Worm (Caenorhabditis elegans) whole organism, L3 larva: ENCODE measurements around the gene act-2.
A peak's percentile ranks its signal among the peaks of the same experiment; 100 is the strongest.

Experiments
- R02D3.7 ChIP-seq: fragments of 150-350 bp; optimal IDR thresholded peaks from 2 replicates; lab custom pipeline; 2014; ENCODE audit warnings: missing biosample characterization, missing genetic modification characterization
- ZK546.5 ChIP-seq: sonication (generic microtip); optimal IDR thresholded peaks from 2 replicates; lab custom pipeline; 2017; ENCODE audit warnings: missing biosample characterization, missing genetic modification characterization
- aly-2 ChIP-seq: fragments of 150-350 bp; optimal IDR thresholded peaks from 2 replicates; lab custom pipeline; 2014; ENCODE audit warnings: missing biosample characterization, missing genetic modification characterization
- ama-1 ChIP-seq: fragments of 150-350 bp; optimal IDR thresholded peaks from 2 replicates; lab custom pipeline; 2018
- ceh-16 ChIP-seq: sonication (generic microtip); optimal IDR thresholded peaks from 2 replicates; lab custom pipeline; 2017; ENCODE audit warnings: missing biosample characterization, missing genetic modification characterization
- ceh-28 ChIP-seq: fragments of 150-350 bp; optimal IDR thresholded peaks from 2 replicates; lab custom pipeline; 2014; ENCODE audit warnings: missing biosample characterization, missing genetic modification reagents, missing genetic modification characterization
- ceh-82 ChIP-seq: fragments of 150-350 bp; optimal IDR thresholded peaks from 2 replicates; lab custom pipeline; 2014; ENCODE audit warnings: missing biosample characterization, missing genetic modification characterization
- ceh-9 ChIP-seq: sonication (generic microtip); optimal IDR thresholded peaks from 2 replicates; lab custom pipeline; 2018; ENCODE audit warnings: missing biosample characterization, missing genetic modification characterization
- daf-12 ChIP-seq: fragments of 150-350 bp; optimal IDR thresholded peaks from 2 replicates; lab custom pipeline; 2014; ENCODE audit warnings: missing biosample characterization, missing genetic modification reagents, missing genetic modification characterization
- egl-27 ChIP-seq: sonication (generic microtip); optimal IDR thresholded peaks from 4 replicates; lab custom pipeline; 2017; ENCODE audit warnings: missing biosample characterization, missing genetic modification reagents, missing genetic modification characterization
- egl-5 ChIP-seq: fragments of 150-350 bp; optimal IDR thresholded peaks from 2 replicates; lab custom pipeline; 2017; ENCODE audit warnings: missing biosample characterization, missing genetic modification reagents, missing genetic modification characterization, inconsistent platforms
- elt-1 ChIP-seq: fragments of 150-350 bp; optimal IDR thresholded peaks from 2 replicates; lab custom pipeline; 2014; ENCODE audit warnings: missing biosample characterization, missing genetic modification characterization
- elt-2 ChIP-seq: sonication (generic microtip); optimal IDR thresholded peaks from 2 replicates; lab custom pipeline; 2016; ENCODE audit warnings: missing genetic modification reagents, mild to moderate bottlenecking, missing genetic modification characterization, missing compliant biosample characterization
- elt-3 ChIP-seq, 3 experiments: fragments of 150-350 bp in 1 of 3; sonication (generic microtip) in 2 of 3; optimal IDR thresholded peaks; 2 replicates in 2 of 3; 4 replicates in 1 of 3; lab custom pipeline; 2014 to 2017; ENCODE audit warnings: missing biosample characterization in 3 of 3, missing genetic modification characterization in 3 of 3
- eor-1 ChIP-seq, 2 experiments: fragments of 150-350 bp; optimal IDR thresholded peaks; 2 replicates each; lab custom pipeline; 2014 to 2018; ENCODE audit warnings: missing biosample characterization in 2 of 2, missing genetic modification characterization in 2 of 2
- fkh-10 ChIP-seq: sonication (generic microtip); optimal IDR thresholded peaks from 2 replicates; lab custom pipeline; 2017; ENCODE audit warnings: missing biosample characterization, missing genetic modification reagents, missing genetic modification characterization
- fkh-2 ChIP-seq: fragments of 150-350 bp; optimal IDR thresholded peaks from 2 replicates; lab custom pipeline; 2014; ENCODE audit warnings: missing biosample characterization, missing genetic modification reagents, missing genetic modification characterization
- fos-1 ChIP-seq: fragments of 150-350 bp; optimal IDR thresholded peaks from 2 replicates; lab custom pipeline; 2014; ENCODE audit warnings: missing biosample characterization, missing genetic modification characterization
- hmg-11 ChIP-seq: sonication (generic microtip); optimal IDR thresholded peaks from 2 replicates; lab custom pipeline; 2016; ENCODE audit warnings: missing genetic modification characterization, missing compliant biosample characterization
- jun-1 ChIP-seq: fragments of 150-350 bp; optimal IDR thresholded peaks from 2 replicates; lab custom pipeline; 2014; ENCODE audit warnings: missing biosample characterization, missing genetic modification reagents, missing genetic modification characterization
- lin-15B ChIP-seq: fragments of 150-350 bp; optimal IDR thresholded peaks from 2 replicates; lab custom pipeline; 2014; ENCODE audit warnings: missing biosample characterization, missing genetic modification characterization
- lin-39 ChIP-seq: fragments of 150-350 bp; optimal IDR thresholded peaks from 2 replicates; lab custom pipeline; 2018; ENCODE audit warnings: missing biosample characterization, missing genetic modification reagents, missing genetic modification characterization
- lsy-12 ChIP-seq: sonication (generic microtip); optimal IDR thresholded peaks from 2 replicates; lab custom pipeline; 2016; ENCODE audit warnings: mild to moderate bottlenecking, missing genetic modification characterization, missing compliant biosample characterization
- mdl-1 ChIP-seq: fragments of 150-350 bp; optimal IDR thresholded peaks from 2 replicates; lab custom pipeline; 2014; ENCODE audit warnings: missing biosample characterization, missing genetic modification characterization
- mml-1 ChIP-seq: fragments of 150-350 bp; sonication (generic microtip); optimal IDR thresholded peaks from 3 replicates; lab custom pipeline; 2014; ENCODE audit warnings: missing biosample characterization, missing genetic modification characterization
- nfya-1 ChIP-seq: sonication (generic microtip); optimal IDR thresholded peaks from 2 replicates; lab custom pipeline; 2017; ENCODE audit warnings: missing genetic modification characterization, mild to moderate bottlenecking, missing compliant biosample characterization, antibody characterized with exemption, moderate library complexity; ENCODE audit not compliant: insufficient read depth
- nhr-11 ChIP-seq: fragments of 150-350 bp; optimal IDR thresholded peaks from 2 replicates; lab custom pipeline; 2014; ENCODE audit warnings: missing biosample characterization, missing genetic modification characterization
- nhr-12 ChIP-seq: fragments of 150-350 bp; optimal IDR thresholded peaks from 2 replicates; lab custom pipeline; 2014; ENCODE audit warnings: missing biosample characterization, missing genetic modification characterization
- nhr-23 ChIP-seq: fragments of 150-350 bp; optimal IDR thresholded peaks from 2 replicates; lab custom pipeline; 2014; ENCODE audit warnings: missing biosample characterization, missing genetic modification reagents, missing genetic modification characterization
- nhr-237 ChIP-seq: fragments of 150-350 bp; optimal IDR thresholded peaks from 2 replicates; lab custom pipeline; 2014; ENCODE audit warnings: missing biosample characterization, missing genetic modification characterization
- nhr-25 ChIP-seq: sonication (generic microtip); optimal IDR thresholded peaks from 2 replicates; lab custom pipeline; 2017; ENCODE audit warnings: missing biosample characterization, missing genetic modification characterization
- nhr-28 ChIP-seq: fragments of 150-350 bp; optimal IDR thresholded peaks from 2 replicates; lab custom pipeline; 2014; ENCODE audit warnings: missing biosample characterization, missing genetic modification characterization
- nhr-43 ChIP-seq: sonication (generic microtip); optimal IDR thresholded peaks from 2 replicates; lab custom pipeline; 2016; ENCODE audit warnings: mild to moderate bottlenecking, missing genetic modification characterization, missing compliant biosample characterization; ENCODE audit not compliant: poor library complexity, severe bottlenecking
- nhr-67 ChIP-seq: fragments of 150-350 bp; optimal IDR thresholded peaks from 2 replicates; lab custom pipeline; 2014; ENCODE audit warnings: missing biosample characterization, missing genetic modification characterization
- nhr-76 ChIP-seq: fragments of 150-350 bp; sonication (generic microtip); optimal IDR thresholded peaks from 5 replicates; lab custom pipeline; 2014; ENCODE audit warnings: missing biosample characterization, missing genetic modification characterization
- nhr-77 ChIP-seq: fragments of 150-350 bp; optimal IDR thresholded peaks from 2 replicates; lab custom pipeline; 2014; ENCODE audit warnings: missing biosample characterization, missing genetic modification characterization
- pha-4 ChIP-seq: fragments of 150-350 bp; optimal IDR thresholded peaks from 2 replicates; lab custom pipeline; 2014; ENCODE audit warnings: missing biosample characterization, missing genetic modification reagents, missing genetic modification characterization
- pqm-1 ChIP-seq: fragments of 150-350 bp; optimal IDR thresholded peaks from 2 replicates; lab custom pipeline; 2017; ENCODE audit warnings: missing biosample characterization, missing genetic modification characterization, inconsistent platforms
- sea-2 ChIP-seq: fragments of 150-350 bp; sonication (generic microtip); optimal IDR thresholded peaks from 4 replicates; lab custom pipeline; 2014; ENCODE audit warnings: missing biosample characterization, missing genetic modification reagents, missing genetic modification characterization
- skn-1 ChIP-seq: fragments of 150-350 bp; optimal IDR thresholded peaks from 2 replicates; lab custom pipeline; 2014; ENCODE audit warnings: missing biosample characterization, missing genetic modification characterization
- snpc-4 ChIP-seq: fragments of 150-350 bp; optimal IDR thresholded peaks from 2 replicates; lab custom pipeline; 2014; ENCODE audit warnings: missing biosample characterization, missing genetic modification characterization
- tbx-2 ChIP-seq: sonication (generic microtip); optimal IDR thresholded peaks from 2 replicates; lab custom pipeline; 2016; ENCODE audit warnings: mild to moderate bottlenecking, missing genetic modification characterization, missing compliant biosample characterization
- unc-39 ChIP-seq: sonication (generic microtip); optimal IDR thresholded peaks from 4 replicates; lab custom pipeline; 2017; ENCODE audit warnings: missing biosample characterization, missing genetic modification characterization
- unc-62 ChIP-seq: fragments of 150-350 bp; sonication (generic microtip); optimal IDR thresholded peaks from 4 replicates; lab custom pipeline; 2014; ENCODE audit warnings: missing biosample characterization, missing genetic modification reagents, missing genetic modification characterization
- zag-1 ChIP-seq: fragments of 150-350 bp; optimal IDR thresholded peaks from 2 replicates; lab custom pipeline; 2014; ENCODE audit warnings: missing biosample characterization, missing genetic modification characterization
- ztf-11 ChIP-seq: fragments of 150-350 bp; optimal IDR thresholded peaks from 2 replicates; lab custom pipeline; 2014; ENCODE audit warnings: missing biosample characterization, missing genetic modification characterization
- ztf-4 ChIP-seq: fragments of 150-350 bp; optimal IDR thresholded peaks from 2 replicates; lab custom pipeline; 2014; ENCODE audit warnings: missing biosample characterization, missing genetic modification characterization

The act-2 gene

DNA sequence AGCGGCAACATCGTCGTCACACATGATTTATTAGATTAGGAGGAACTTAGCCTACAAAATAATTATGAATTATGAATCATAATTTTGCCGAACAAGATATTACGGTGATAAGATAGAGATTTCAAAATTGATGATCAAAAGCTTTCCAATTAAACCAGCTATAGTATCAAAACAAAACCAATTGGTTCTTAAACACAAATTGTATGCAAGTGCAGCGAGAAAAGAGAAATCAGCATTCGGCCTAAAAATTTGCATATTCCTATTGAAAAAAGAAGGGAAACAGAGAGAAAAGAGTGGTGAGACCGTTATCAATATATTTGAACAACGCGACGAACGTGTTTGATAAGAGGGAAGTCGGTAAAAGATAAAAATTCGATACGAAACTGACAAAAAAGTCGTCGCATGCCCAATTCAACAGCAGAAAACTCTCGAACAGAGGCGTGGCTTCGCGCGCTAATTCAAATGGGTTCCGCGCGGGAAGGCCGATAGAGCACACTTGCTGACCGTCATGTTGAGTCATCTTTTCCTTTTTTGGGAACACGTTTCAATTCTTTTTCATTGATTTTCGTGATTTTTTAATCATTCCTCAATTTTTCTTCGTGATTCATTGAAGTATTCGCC, at the start of gene act-2:
TSS of gene act-2 (minus strand) at position 51 of the 621 bp plus-strand sequence.
- TF ChIP-seq nhr-25 (tag; lab: Kevin White, UChicago) (peak; percentile 95), daf-12 (tag; lab: Kevin White, UChicago) (no peak), skn-1 (tag; lab: Kevin White, UChicago) (peak; percentile 23), nhr-12 (tag; lab: Kevin White, UChicago) (no peak), mml-1 (tag; lab: Kevin White, UChicago) (no peak), ztf-4 (tag; lab: Kevin White, UChicago) (no peak), elt-3 (tag; optimal IDR thresholded peaks at IDR 0.05; lab: Kevin White, UChicago) (peak in 1 of 3 experiments; percentile 32), zag-1 (tag; lab: Kevin White, UChicago) (no peak), nhr-67 (tag; lab: Kevin White, UChicago) (no peak), elt-1 (peak; percentile 20), pqm-1 (no peak), hmg-11 (tag; lab: Kevin White, UChicago) (peak; percentile 36), nhr-28 (tag; lab: Kevin White, UChicago) (no peak), nhr-23 (tag; lab: Kevin White, UChicago) (peak; percentile 78), fos-1 (tag; lab: Kevin White, UChicago) (peak; percentile 88), fkh-10 (GFP tag; lab: Kevin White, UChicago) (peak; percentile 58), lin-39 (peak; percentile 74), eor-1 (tag; optimal IDR thresholded peaks at IDR 0.05; lab: Kevin White, UChicago) (no peak), egl-5 (tag; lab: Kevin White, UChicago) (no peak), nhr-11 (tag; lab: Kevin White, UChicago) (no peak), aly-2 (tag; lab: Kevin White, UChicago) (no peak), ceh-28 (tag; lab: Kevin White, UChicago) (peak; percentile 9), ama-1 (lab: Kevin White, UChicago) (peak; percentile 22), pha-4 (tag; lab: Kevin White, UChicago) (peak; percentile 75), unc-62 (GFP tag; lab: Kevin White, UChicago) (no peak), jun-1 (tag; lab: Kevin White, UChicago) (peak; percentile 82), egl-27 (tag; lab: Kevin White, UChicago) (no peak), lin-15B (tag; lab: Kevin White, UChicago) (peak; percentile 78), ceh-16 (tag; lab: Kevin White, UChicago) (no peak), elt-2 (peak; percentile 76), ceh-82 (tag; lab: Kevin White, UChicago) (no peak), nhr-43 (tag; lab: Kevin White, UChicago) (no peak), ZK546.5 (tag; lab: Kevin White, UChicago) (no peak), unc-39 (tag; lab: Kevin White, UChicago) (no peak), snpc-4 (tag; lab: Kevin White, UChicago) (peak; percentile 73), nhr-76 (tag; lab: Kevin White, UChicago) (no peak), fkh-2 (tag; lab: Kevin White, UChicago) (no peak), ztf-11 (tag; lab: Kevin White, UChicago) (no peak), R02D3.7 (tag; lab: Kevin White, UChicago) (peak; percentile 9), tbx-2 (tag; lab: Kevin White, UChicago) (peak; percentile 34), lsy-12 (no peak), mdl-1 (tag; lab: Kevin White, UChicago) (no peak), sea-2 (no peak), nfya-1 (peak; percentile 88), nhr-77 (no peak), nhr-237 (tag; lab: Kevin White, UChicago) (no peak), ceh-9 (no peak)
